Worm (Caenorhabditis elegans) whole organism, L1 larva: ENCODE data around the gene rnst-2.

Experiments
- C04F5.9 ChIP-seq: sonication (generic microtip); optimal IDR thresholded peaks from 2 replicates; lab custom pipeline; 2016; ENCODE audit warnings: missing genetic modification characterization, missing compliant biosample characterization
- C16A3.4 ChIP-seq: fragments of 150-350 bp; optimal IDR thresholded peaks from 2 replicates; lab custom pipeline; 2014; ENCODE audit warnings: missing biosample characterization, missing genetic modification characterization
- C34B4.2 ChIP-seq: sonication (generic microtip); optimal IDR thresholded peaks from 2 replicates; lab custom pipeline; 2017; ENCODE audit warnings: mild to moderate bottlenecking, missing genetic modification characterization, missing compliant biosample characterization
- Y116A8C.19 ChIP-seq: sonication (generic microtip); optimal IDR thresholded peaks from 2 replicates; lab custom pipeline; 2016; ENCODE audit warnings: missing compliant biosample characterization, missing genetic modification characterization, borderline replicate concordance
- aha-1 ChIP-seq: fragments of 150-350 bp; optimal IDR thresholded peaks from 2 replicates; lab custom pipeline; 2014; ENCODE audit warnings: missing biosample characterization, missing genetic modification characterization
- alr-1 ChIP-seq: fragments of 200-800 bp; sonication (Bioruptor generic); optimal IDR thresholded peaks from 2 replicates; lab custom pipeline; 2018; ENCODE audit warnings: borderline replicate concordance, mild to moderate bottlenecking, missing genetic modification characterization, missing compliant biosample characterization
- ceh-8 ChIP-seq: fragments of 200-800 bp; sonication (Bioruptor generic); optimal IDR thresholded peaks from 2 replicates; lab custom pipeline; 2018; ENCODE audit warnings: mild to moderate bottlenecking, missing genetic modification characterization, moderate library complexity, missing compliant biosample characterization
- ceh-90 ChIP-seq: sonication (generic microtip); optimal IDR thresholded peaks from 2 replicates; lab custom pipeline; 2016; ENCODE audit warnings: missing genetic modification characterization, missing compliant biosample characterization
- ces-1 ChIP-seq: fragments of 150-350 bp; optimal IDR thresholded peaks from 2 replicates; lab custom pipeline; 2014; ENCODE audit warnings: missing biosample characterization, missing genetic modification reagents, missing genetic modification characterization
- egl-13 ChIP-seq: sonication (generic microtip); optimal IDR thresholded peaks from 2 replicates; lab custom pipeline; 2016; ENCODE audit warnings: missing genotype, missing genetic modification reagents, missing genetic modification characterization, missing compliant biosample characterization
- elt-3 ChIP-seq, 6 experiments: fragments of 150-350 bp in 1 of 6; sonication (generic microtip); optimal IDR thresholded peaks; 2 replicates each; lab custom pipeline; 2017 to 2018; ENCODE audit warnings: missing biosample characterization in 6 of 6, missing genetic modification characterization in 6 of 6, inconsistent platforms in 1 of 6
- fkh-10 ChIP-seq: sonication (generic microtip); optimal IDR thresholded peaks from 2 replicates; lab custom pipeline; 2017; ENCODE audit warnings: missing biosample characterization, missing genetic modification reagents, missing genetic modification characterization
- fkh-4 ChIP-seq: sonication (generic microtip); optimal IDR thresholded peaks from 2 replicates; lab custom pipeline; 2016; ENCODE audit warnings: missing compliant biosample characterization, missing genetic modification characterization, borderline replicate concordance
- hlh-17 ChIP-seq: fragments of 200-800 bp; sonication (Bioruptor generic); optimal IDR thresholded peaks from 2 replicates; lab custom pipeline; 2018; ENCODE audit warnings: missing genetic modification characterization, mild to moderate bottlenecking, missing compliant biosample characterization, moderate library complexity, borderline replicate concordance
- hlh-4 ChIP-seq: sonication (generic microtip); optimal IDR thresholded peaks from 2 replicates; lab custom pipeline; 2016; ENCODE audit warnings: mild to moderate bottlenecking, missing genetic modification characterization, missing compliant biosample characterization
- hpl-2 ChIP-seq: fragments of 150-350 bp; optimal IDR thresholded peaks from 2 replicates; lab custom pipeline; 2014; ENCODE audit warnings: missing biosample characterization, missing genetic modification reagents, missing genetic modification characterization
- isw-1 ChIP-seq: fragments of 200-800 bp; sonication (Bioruptor generic); IDR thresholded peaks from 2 replicates; pipeline ENCODE4 v1.3.6; 2022; ENCODE audit warnings: missing genetic modification characterization, missing compliant biosample characterization
- jun-1 ChIP-seq: fragments of 150-350 bp; optimal IDR thresholded peaks from 2 replicates; lab custom pipeline; 2014; ENCODE audit warnings: missing biosample characterization, missing genetic modification reagents, missing genetic modification characterization
- lin-13 ChIP-seq: fragments of 150-350 bp; optimal IDR thresholded peaks from 2 replicates; lab custom pipeline; 2014; ENCODE audit warnings: missing biosample characterization, missing genetic modification reagents, missing genetic modification characterization
- lin-15B ChIP-seq: fragments of 150-350 bp; sonication (generic microtip); optimal IDR thresholded peaks from 3 replicates; lab custom pipeline; 2014; ENCODE audit warnings: missing biosample characterization, missing genetic modification characterization
- lin-39 ChIP-seq: fragments of 150-350 bp; optimal IDR thresholded peaks from 2 replicates; lab custom pipeline; 2014; ENCODE audit warnings: missing biosample characterization, missing genetic modification reagents, missing genetic modification characterization
- mab-9 ChIP-seq: fragments of 200-800 bp; sonication (Bioruptor generic); IDR thresholded peaks from 2 replicates; pipeline ENCODE4 v1.3.6; 2022; ENCODE audit warnings: missing genetic modification reagents, missing genetic modification characterization, missing compliant biosample characterization
- nhr-11 ChIP-seq: fragments of 150-350 bp; optimal IDR thresholded peaks from 2 replicates; lab custom pipeline; 2014; ENCODE audit warnings: missing biosample characterization, missing genetic modification characterization
- nhr-12 ChIP-seq: sonication (generic microtip); optimal IDR thresholded peaks from 2 replicates; lab custom pipeline; 2017; ENCODE audit warnings: missing biosample characterization, missing genetic modification characterization
- nhr-19 ChIP-seq: fragments of 200-800 bp; sonication (Bioruptor generic); conservative IDR thresholded peaks from 2 replicates; pipeline ENCODE4 v1.3.6; 2022; ENCODE audit warnings: missing genetic modification characterization, missing compliant biosample characterization
- nhr-237 ChIP-seq: fragments of 150-350 bp; optimal IDR thresholded peaks from 2 replicates; lab custom pipeline; 2014; ENCODE audit warnings: missing biosample characterization, missing genetic modification characterization
- nhr-76 ChIP-seq: sonication (generic microtip); optimal IDR thresholded peaks from 2 replicates; lab custom pipeline; 2017; ENCODE audit warnings: missing biosample characterization, missing genetic modification characterization
- nhr-85 ChIP-seq: sonication (generic microtip); peaks from one replicate; lab custom pipeline; 2016; ENCODE audit warnings: missing genetic modification characterization, inconsistent platforms, missing compliant biosample characterization
- pag-3 ChIP-seq: sonication (generic microtip); optimal IDR thresholded peaks from 2 replicates; lab custom pipeline; 2017; ENCODE audit warnings: missing genetic modification characterization, mild to moderate bottlenecking, missing compliant biosample characterization, antibody characterized with exemption, borderline replicate concordance; ENCODE audit not compliant: insufficient read depth
- pax-3 ChIP-seq: fragments of 200-800 bp; sonication (Bioruptor generic); optimal IDR thresholded peaks from 2 replicates; lab custom pipeline; 2018; ENCODE audit warnings: mild to moderate bottlenecking, missing genetic modification characterization, moderate library complexity, missing compliant biosample characterization
- rnt-1 ChIP-seq: sonication (generic microtip); optimal IDR thresholded peaks from 2 replicates; lab custom pipeline; 2016; ENCODE audit warnings: mild to moderate bottlenecking, missing genetic modification characterization, moderate library complexity, missing compliant biosample characterization
- snpc-4 ChIP-seq: fragments of 150-350 bp; optimal IDR thresholded peaks from 2 replicates; lab custom pipeline; 2014; ENCODE audit warnings: missing biosample characterization, missing genetic modification characterization
- sox-4 ChIP-seq: sonication (generic microtip); optimal IDR thresholded peaks from 2 replicates; lab custom pipeline; 2016; ENCODE audit warnings: missing genetic modification characterization, missing compliant biosample characterization
- tbx-2 ChIP-seq: sonication (generic microtip); optimal IDR thresholded peaks from 2 replicates; lab custom pipeline; 2016; ENCODE audit warnings: missing genetic modification characterization, missing compliant biosample characterization
- unc-98 ChIP-seq: fragments of 200-800 bp; sonication (Bioruptor generic); IDR thresholded peaks from 2 replicates; pipeline ENCODE4 v1.3.6; 2022; ENCODE audit warnings: missing genetic modification characterization, missing compliant biosample characterization
- xbp-1 ChIP-seq: sonication (generic microtip); optimal IDR thresholded peaks from 2 replicates; lab custom pipeline; 2016; ENCODE audit warnings: missing genetic modification characterization, missing compliant biosample characterization

The rnst-2 gene

DNA sequence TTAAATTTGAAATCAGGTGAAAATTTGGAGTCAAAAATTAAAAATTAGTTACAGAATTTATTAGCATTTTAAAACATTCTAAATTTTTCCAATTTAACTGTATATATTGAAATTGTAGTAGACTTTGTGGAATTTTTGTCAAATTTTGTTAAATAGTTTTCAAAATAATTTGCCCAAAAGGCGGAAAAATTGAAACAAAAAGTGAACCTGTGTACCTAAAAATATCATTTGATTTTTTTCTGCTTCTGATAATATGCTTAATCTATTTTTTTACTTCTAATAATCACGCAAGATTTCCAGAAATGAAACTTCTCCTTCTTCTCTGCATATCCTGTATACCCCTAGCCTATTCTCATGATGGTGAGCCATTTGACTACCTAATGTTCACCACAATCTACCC lies at the start of gene rnst-2:
Gene rnst-2, plus strand, starts transcription at position 301 of the 400 bp plus-strand sequence.
- TF ChIP-seq snpc-4 (tag; lab: Kevin White, UChicago): no peak
- TF ChIP-seq hlh-4 (tag; lab: Kevin White, UChicago): no peak
- TF ChIP-seq nhr-12 (tag; lab: Kevin White, UChicago): no peak
- TF ChIP-seq fkh-10: no peak
- TF ChIP-seq hlh-17 (GFP tag; lab: Kevin White, UChicago): no peak
- no peak for TF ChIP-seq ces-1 (GFP tag; lab: Kevin White, UChicago)
- no peak for TF ChIP-seq C04F5.9
- no peak for TF ChIP-seq tbx-2 (tag; lab: Kevin White, UChicago)
- TF ChIP-seq jun-1 (tag; lab: Kevin White, UChicago): no peak
- no peak for TF ChIP-seq sox-4 (tag; lab: Kevin White, UChicago)
- TF ChIP-seq nhr-19 (GFP tag; lab: Robert Waterston, UW): no peak
- no peak for TF ChIP-seq lin-15B (tag; lab: Kevin White, UChicago)
- TF ChIP-seq nhr-85 (tag; lab: Kevin White, UChicago): no peak
- TF ChIP-seq aha-1 (tag; lab: Kevin White, UChicago): no peak

DNA sequence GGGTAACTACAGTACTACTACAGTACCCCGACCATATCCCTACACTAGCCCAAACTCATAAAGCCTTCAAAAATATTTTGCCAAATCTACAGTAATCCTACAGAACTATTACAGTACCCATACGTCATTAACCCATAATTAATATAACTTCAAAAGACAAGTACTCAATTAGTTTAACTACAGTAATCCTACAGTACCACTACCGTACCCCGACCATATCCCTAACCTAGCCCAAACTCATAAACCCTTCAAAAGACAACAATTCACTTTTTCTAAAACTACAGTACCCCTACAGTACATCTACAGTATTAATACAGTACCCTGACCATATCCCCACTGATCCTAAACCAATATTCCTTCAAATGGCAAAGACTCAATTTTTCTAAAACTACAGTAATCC lies 47.8 kb upstream of the rnst-2 start:
- TF ChIP-seq egl-13 (tag; lab: Kevin White, UChicago): no peak
- no peak for TF ChIP-seq isw-1 (GFP tag; lab: Robert Waterston, UW)
- TF ChIP-seq nhr-237: no peak
- TF ChIP-seq nhr-19 (GFP tag; lab: Robert Waterston, UW): no peak

DNA sequence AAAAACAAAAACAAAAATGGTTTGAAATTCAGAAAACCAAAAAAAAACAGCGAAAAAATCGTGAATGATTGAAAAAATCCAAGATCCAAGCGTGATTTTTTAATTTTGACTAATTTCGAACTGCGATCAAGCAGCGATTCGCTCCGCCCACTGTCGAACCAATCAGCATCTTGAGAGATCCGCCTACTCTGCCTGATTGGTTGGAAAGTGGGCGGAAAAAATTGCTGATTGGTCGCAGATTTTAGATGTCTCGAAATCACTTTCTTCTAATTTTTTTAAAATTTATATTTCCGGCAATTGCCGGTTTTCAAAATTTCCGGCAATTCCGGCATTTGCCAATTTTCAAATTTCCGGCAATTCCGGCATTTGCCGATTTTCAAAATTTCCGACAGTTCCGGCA lies 46.2 kb upstream of the rnst-2 start:
- TF ChIP-seq hpl-2 (GFP tag; lab: Kevin White, UChicago) (no peak), rnt-1 (tag; lab: Kevin White, UChicago) (no peak), nhr-11 (tag; lab: Kevin White, UChicago) (no peak), lin-13 (GFP tag; lab: Kevin White, UChicago) (no peak), mab-9 (GFP tag; lab: Robert Waterston, UW) (no peak), fkh-10 (no peak), tbx-2 (tag; lab: Kevin White, UChicago) (no peak), nhr-76 (tag; lab: Kevin White, UChicago) (no peak)
- TF ChIP-seq, all 84 proteins: peak for 0

DNA sequence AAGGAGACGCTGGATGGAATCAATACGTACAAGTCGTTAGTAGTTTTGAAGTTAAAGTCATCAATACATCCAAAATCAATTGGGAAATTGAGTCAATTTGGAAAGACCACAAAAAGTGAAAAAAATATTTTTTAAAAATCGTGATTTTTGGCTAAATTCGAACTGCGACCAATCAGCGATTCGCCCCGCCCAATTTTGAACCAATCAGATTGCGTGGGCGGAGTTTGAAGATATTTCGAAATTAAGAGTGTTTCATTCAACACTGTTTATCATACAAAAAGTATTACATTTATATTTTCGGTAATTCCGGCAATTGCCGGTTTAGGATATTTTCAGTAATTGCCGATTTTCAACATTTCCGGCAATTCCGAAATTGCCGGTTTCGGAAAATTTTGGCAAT lies 44.2 kb upstream of the rnst-2 start:
- TF ChIP-seq fkh-4 (tag; lab: Kevin White, UChicago): no peak
- TF ChIP-seq lin-39 (tag; lab: Kevin White, UChicago): no peak
- no peak for TF ChIP-seq lin-15B (tag; lab: Kevin White, UChicago)
- no peak for TF ChIP-seq pag-3
- TF ChIP-seq nhr-12 (tag; lab: Kevin White, UChicago): no peak
- TF ChIP-seq alr-1: no peak
- TF ChIP-seq pax-3: no peak
- no peak for TF ChIP-seq Y116A8C.19
- TF ChIP-seq C34B4.2 (tag; lab: Kevin White, UChicago): no peak
- no peak for TF ChIP-seq C04F5.9
- TF ChIP-seq ceh-90: no peak

DNA sequence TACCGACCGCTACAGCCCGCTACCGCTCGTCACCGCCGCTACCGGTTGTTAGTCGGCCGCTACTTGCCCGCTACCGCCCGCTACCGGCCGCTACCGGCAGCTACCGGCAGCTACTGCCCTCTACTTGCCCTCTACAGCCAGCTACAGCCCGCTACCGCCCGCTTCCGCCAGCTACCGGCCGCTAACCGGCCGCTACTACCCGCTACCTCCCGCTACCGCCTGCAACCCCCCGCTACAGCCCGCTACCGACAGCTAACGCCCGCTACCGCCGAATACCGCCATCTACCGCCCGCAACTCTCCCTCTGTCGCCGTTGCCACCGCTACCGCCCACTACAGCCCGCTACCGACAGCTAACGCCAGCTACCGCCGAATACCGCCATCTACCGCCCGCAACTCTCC lies 39.9 kb upstream of the rnst-2 start:
- TF ChIP-seq jun-1 (tag; lab: Kevin White, UChicago): no peak
- no peak for TF ChIP-seq unc-98 (GFP tag; lab: Robert Waterston, UW)
- TF ChIP-seq pax-3: no peak
- TF ChIP-seq C16A3.4: no peak
- TF ChIP-seq xbp-1 (tag; lab: Kevin White, UChicago): no peak
- no peak for TF ChIP-seq elt-3 (tag; optimal IDR thresholded peaks at IDR 0.05; lab: Kevin White, UChicago)
- no peak for TF ChIP-seq lin-15B (tag; lab: Kevin White, UChicago)
- TF ChIP-seq ceh-8: peak; percentile 42
